Fruit fly (Drosophila melanogaster) whole organism, embryonic: ENCODE results near the gene P5CDh2.

Experiments
- Blimp-1 ChIP-seq: fragments of 200-800 bp; sonication (Bioruptor generic); optimal IDR thresholded peaks from 3 replicates; lab custom pipeline; 2018; ENCODE audit warnings: missing biosample characterization, missing genetic modification characterization, mild to moderate bottlenecking, moderate library complexity, missing genetic modification reagents
- CG10147 ChIP-seq: fragments of 200-800 bp; sonication (Bioruptor generic); optimal IDR thresholded peaks from 2 replicates; lab custom pipeline; 2019; ENCODE audit warnings: missing biosample characterization, mild to moderate bottlenecking, missing genetic modification characterization, moderate library complexity
- CG11085 ChIP-seq: fragments of 200-800 bp; sonication (Bioruptor generic); IDR thresholded peaks from 2 replicates; pipeline ENCODE4 v1.3.6; 2022; ENCODE audit warnings: missing biosample characterization, missing genetic modification characterization
- CG14710 ChIP-seq: fragments of 200-800 bp; sonication (Bioruptor generic); optimal IDR thresholded peaks from 3 replicates; lab custom pipeline; 2019; ENCODE audit warnings: missing biosample characterization, mild to moderate bottlenecking, missing genetic modification characterization, moderate library complexity
- CG15011 ChIP-seq: fragments of 200-800 bp; sonication (Bioruptor generic); optimal IDR thresholded peaks from 3 replicates; lab custom pipeline; 2018; ENCODE audit warnings: missing biosample characterization, mild to moderate bottlenecking, missing genetic modification characterization
- CG17186 ChIP-seq: fragments of 200-800 bp; sonication (Bioruptor generic); optimal IDR thresholded peaks from 3 replicates; lab custom pipeline; 2017; ENCODE audit warnings: missing biosample characterization, missing genetic modification reagents, missing genetic modification characterization
- CG1832 ChIP-seq: fragments of 200-800 bp; sonication (Bioruptor generic); optimal IDR thresholded peaks from 2 replicates; lab custom pipeline; 2017; ENCODE audit warnings: missing biosample characterization, mild to moderate bottlenecking, missing genetic modification characterization, inconsistent platforms
- CG18764 ChIP-seq: fragments of 200-800 bp; sonication (Bioruptor generic); optimal IDR thresholded peaks from 3 replicates; lab custom pipeline; 2016; ENCODE audit warnings: missing biosample characterization, missing genetic modification characterization
- CG2120 ChIP-seq: fragments of 200-800 bp; sonication (Bioruptor generic); optimal IDR thresholded peaks from 3 replicates; lab custom pipeline; 2016; ENCODE audit warnings: missing biosample characterization, missing genetic modification characterization
- CG2889 ChIP-seq: fragments of 200-800 bp; sonication (Bioruptor generic); IDR thresholded peaks from 3 replicates; pipeline ENCODE4 v1.3.6; 2022; ENCODE audit warnings: missing biosample characterization, missing genetic modification characterization
- CG3281 ChIP-seq: fragments of 200-800 bp; sonication (Bioruptor generic); optimal IDR thresholded peaks from 3 replicates; lab custom pipeline; 2017; ENCODE audit warnings: missing biosample characterization, mild to moderate bottlenecking, missing genetic modification characterization
- CG33557 ChIP-seq: fragments of 200-800 bp; sonication (Bioruptor generic); optimal IDR thresholded peaks from 2 replicates; lab custom pipeline; 2019; ENCODE audit warnings: missing biosample characterization, mild to moderate bottlenecking, missing genetic modification characterization, moderate library complexity
- CG6272 ChIP-seq: fragments of 200-800 bp; sonication (Bioruptor generic); IDR thresholded peaks from 2 replicates; pipeline ENCODE4 v1.3.6; 2022; ENCODE audit warnings: missing biosample characterization, missing genetic modification characterization
- CG6854 ChIP-seq: fragments of 200-800 bp; sonication (Bioruptor generic); optimal IDR thresholded peaks from 3 replicates; lab custom pipeline; 2017; ENCODE audit warnings: missing biosample characterization, mild to moderate bottlenecking, missing genetic modification characterization
- CG7271 ChIP-seq: fragments of 200-800 bp; sonication (Bioruptor generic); optimal IDR thresholded peaks from 2 replicates; lab custom pipeline; 2018; ENCODE audit warnings: missing biosample characterization, mild to moderate bottlenecking, missing genetic modification characterization, moderate library complexity
- CG7745 ChIP-seq: fragments of 200-800 bp; sonication (Bioruptor generic); optimal IDR thresholded peaks from 2 replicates; lab custom pipeline; 2018; ENCODE audit warnings: missing biosample characterization, mild to moderate bottlenecking, missing genetic modification characterization, moderate library complexity
- CG7987 ChIP-seq: fragments of 200-800 bp; sonication (Bioruptor generic); optimal IDR thresholded peaks from 2 replicates; lab custom pipeline; 2018; ENCODE audit warnings: missing biosample characterization, mild to moderate bottlenecking, missing genetic modification characterization, moderate library complexity
- CG8388 ChIP-seq: fragments of 200-800 bp; sonication (Bioruptor generic); optimal IDR thresholded peaks from 2 replicates; lab custom pipeline; 2019; ENCODE audit warnings: missing biosample characterization, mild to moderate bottlenecking, missing genetic modification characterization, moderate library complexity
- D19B ChIP-seq: fragments of 200-800 bp; sonication (Bioruptor generic); optimal IDR thresholded peaks from 2 replicates; lab custom pipeline; 2017; ENCODE audit warnings: missing biosample characterization, mild to moderate bottlenecking, missing genetic modification characterization
- Deaf1 ChIP-seq: fragments of 200-800 bp; optimal IDR thresholded peaks from 3 replicates; lab custom pipeline; 2019; ENCODE audit warnings: missing biosample characterization, mild to moderate bottlenecking, missing genetic modification characterization, moderate library complexity
- E2f1 ChIP-seq: fragments of 200-800 bp; sonication (Bioruptor generic); IDR thresholded peaks from 2 replicates; pipeline ENCODE4 v1.3.6; 2022; ENCODE audit warnings: missing biosample characterization, missing genetic modification characterization
- HLHmδ ChIP-seq: fragments of 200-800 bp; sonication (Bioruptor generic); optimal IDR thresholded peaks from 2 replicates; lab custom pipeline; 2018; ENCODE audit warnings: missing biosample characterization, mild to moderate bottlenecking, missing genetic modification characterization, moderate library complexity
- Hr39 ChIP-seq: fragments of >200 bp; optimal IDR thresholded peaks from 2 replicates; lab custom pipeline; 2017
- Lhr ChIP-seq: fragments of 200-800 bp; sonication (Bioruptor generic); optimal IDR thresholded peaks from 3 replicates; lab custom pipeline; 2017; ENCODE audit warnings: mild to moderate bottlenecking, missing biosample characterization, missing genetic modification reagents, missing genetic modification characterization
- Mad ChIP-seq: fragments of 200-800 bp; sonication (Bioruptor generic); optimal IDR thresholded peaks from 2 replicates; lab custom pipeline; 2016; ENCODE audit warnings: missing biosample characterization, missing genetic modification characterization
- Rx ChIP-seq: fragments of 200-800 bp; sonication (Bioruptor generic); IDR thresholded peaks from 2 replicates; pipeline ENCODE4 v1.3.6; 2022; ENCODE audit warnings: missing biosample characterization, missing genetic modification characterization
- Six4 ChIP-seq: fragments of 200-800 bp; sonication (Bioruptor generic); optimal IDR thresholded peaks from 2 replicates; lab custom pipeline; 2016; ENCODE audit warnings: missing biosample characterization, missing genetic modification characterization
- Stat92E ChIP-seq, 3 experiments: fragments of >200 bp in 2 of 3; fragments of 200-800 bp in 1 of 3; sonication (Bioruptor generic) in 1 of 3; optimal IDR thresholded peaks; 2 replicates each; lab custom pipeline; 2017 to 2019; ENCODE audit warnings: missing biosample characterization in 3 of 3, missing genetic modification characterization in 3 of 3, mild to moderate bottlenecking in 1 of 3, moderate library complexity in 1 of 3
- chm ChIP-seq: fragments of 200-800 bp; sonication (Bioruptor generic); IDR thresholded peaks from 2 replicates; pipeline ENCODE4 v1.3.6; 2022; ENCODE audit warnings: missing biosample characterization, missing genetic modification characterization
- crol ChIP-seq: fragments of 200-800 bp; sonication (Bioruptor generic); IDR thresholded peaks from 2 replicates; pipeline ENCODE4 v1.3.6; 2022; ENCODE audit warnings: missing biosample characterization, missing genetic modification characterization
- dpn ChIP-seq, 2 experiments: fragments of 200-800 bp; sonication (Bioruptor generic); optimal IDR thresholded peaks; 3 replicates each; lab custom pipeline; 2016; ENCODE audit warnings: missing biosample characterization in 2 of 2, missing genetic modification characterization in 2 of 2
- fd3F ChIP-seq: fragments of 200-800 bp; sonication (Bioruptor generic); optimal IDR thresholded peaks from 2 replicates; lab custom pipeline; 2018; ENCODE audit warnings: missing biosample characterization, mild to moderate bottlenecking, missing genetic modification characterization, moderate library complexity
- insv ChIP-seq, 2 experiments: fragments of 200-800 bp; sonication (Bioruptor generic); optimal IDR thresholded peaks; 3 replicates each; lab custom pipeline; 2016 to 2018; ENCODE audit warnings: missing biosample characterization in 2 of 2, missing genetic modification characterization in 2 of 2
- knrl ChIP-seq: fragments of 200-800 bp; sonication (Bioruptor generic); IDR thresholded peaks from 3 replicates; pipeline ENCODE4 v1.3.6; 2022; ENCODE audit warnings: missing biosample characterization, missing genetic modification characterization; ENCODE audit not compliant: partially characterized antibody
- lov ChIP-seq, 2 experiments: fragments of 200-800 bp in 1 of 2; fragments of >200 bp in 1 of 2; sonication (Bioruptor generic) in 1 of 2; IDR thresholded peaks in 1 of 2; optimal IDR thresholded peaks in 1 of 2; 2 replicates in 1 of 2; 3 replicates in 1 of 2; pipeline versions ENCODE4 v1.3.6 to Lab custom; 2017 to 2022; ENCODE audit warnings: missing biosample characterization in 1 of 2, missing genetic modification characterization in 1 of 2
- peb ChIP-seq: fragments of 200-800 bp; sonication (Bioruptor generic); IDR thresholded peaks from 2 replicates; pipeline ENCODE4 v1.3.6; 2022; ENCODE audit warnings: missing biosample characterization, missing genetic modification characterization
- pho ChIP-seq: fragments of 200-800 bp; sonication (Bioruptor generic); optimal IDR thresholded peaks from 2 replicates; lab custom pipeline; 2016; ENCODE audit warnings: missing biosample characterization, missing genetic modification characterization
- pnt ChIP-seq: fragments of 200-800 bp; sonication (Bioruptor generic); optimal IDR thresholded peaks from 3 replicates; lab custom pipeline; 2016; ENCODE audit warnings: missing biosample characterization, missing genetic modification characterization
- pros ChIP-seq: fragments of 200-800 bp; sonication (Bioruptor generic); optimal IDR thresholded peaks from 3 replicates; lab custom pipeline; 2019; ENCODE audit warnings: missing biosample characterization, mild to moderate bottlenecking, missing genetic modification characterization, moderate library complexity
- pzg ChIP-seq: fragments of 200-800 bp; sonication (Bioruptor generic); optimal IDR thresholded peaks from 3 replicates; lab custom pipeline; 2018; ENCODE audit warnings: missing biosample characterization, mild to moderate bottlenecking, missing genetic modification characterization, moderate library complexity
- run ChIP-seq: fragments of 200-800 bp; sonication (Bioruptor generic); optimal IDR thresholded peaks from 3 replicates; lab custom pipeline; 2018; ENCODE audit warnings: missing biosample characterization, mild to moderate bottlenecking, missing genetic modification characterization
- sc ChIP-seq, 3 experiments: fragments of >200 bp in 2 of 3; fragments of 200-800 bp in 1 of 3; sonication (Bioruptor generic) in 1 of 3; optimal IDR thresholded peaks; 2 replicates in 2 of 3; 3 replicates in 1 of 3; lab custom pipeline; 2017; ENCODE audit warnings: mild to moderate bottlenecking in 1 of 3, missing biosample characterization in 1 of 3, missing genetic modification characterization in 1 of 3, missing genetic modification reagents in 1 of 3
- slou ChIP-seq: fragments of 200-800 bp; sonication (Bioruptor generic); optimal IDR thresholded peaks from 3 replicates; lab custom pipeline; 2016; ENCODE audit warnings: missing biosample characterization, missing genetic modification characterization
- so ChIP-seq: fragments of 200-800 bp; sonication (Bioruptor generic); IDR thresholded peaks from 3 replicates; pipeline ENCODE4 v1.3.6; 2022; ENCODE audit warnings: missing biosample characterization, missing genetic modification characterization
- tio ChIP-seq: fragments of 200-800 bp; sonication (Bioruptor generic); optimal IDR thresholded peaks from 2 replicates; lab custom pipeline; 2017; ENCODE audit warnings: missing biosample characterization, missing genetic modification characterization, inconsistent platforms
- ttk ChIP-seq: fragments of 200-800 bp; sonication (Bioruptor generic); IDR thresholded peaks from 2 replicates; pipeline ENCODE4 v2.1.2; 2022; ENCODE audit warnings: missing biosample characterization, missing genetic modification characterization
- vvl ChIP-seq: fragments of 200-800 bp; sonication (Bioruptor generic); IDR thresholded peaks from 2 replicates; pipeline ENCODE4 v1.3.6; 2022; ENCODE audit warnings: missing biosample characterization, missing genetic modification characterization
- zfh1 ChIP-seq: fragments of 200-800 bp; sonication (Bioruptor generic); IDR thresholded peaks from 3 replicates; pipeline ENCODE4 v1.3.6; 2022; ENCODE audit warnings: missing biosample characterization, missing genetic modification characterization

Gene P5CDh2

dm6 chr3R:21835388-21836200 lies 42.1 kb upstream of the P5CDh2 start (continued):
- TF ChIP-seq CG17186 (GFP tag; lab: Kevin White, UChicago) = no peak
- peak; percentile 11 for TF ChIP-seq CG14710 (tag; lab: Kevin White, UChicago)
- TF ChIP-seq HLHmδ = no peak
- TF ChIP-seq peb (GFP tag; lab: Robert Waterston, UW) = no peak
- peak; percentile 1 for TF ChIP-seq CG8388 (GFP tag; lab: Kevin White, UChicago)
- no peak for TF ChIP-seq chm
- TF ChIP-seq CG10147 (GFP tag; lab: Kevin White, UChicago) = no peak
- TF ChIP-seq Lhr (GFP tag; lab: Kevin White, UChicago) = peak; percentile 29
- TF ChIP-seq CG2120 (GFP tag; lab: Kevin White, UChicago) = no peak
- no peak for TF ChIP-seq Mad (GFP tag; lab: Kevin White, UChicago)
- no peak for TF ChIP-seq Hr39
- peak; percentile 12; the same call in 1 of the 2 replicates for TF ChIP-seq vvl (GFP tag; lab: Robert Waterston, UW)
- no peak for TF ChIP-seq Stat92E (GFP tag; optimal IDR thresholded peaks at IDR 0.05; lab: Kevin White, UChicago)
- no peak for TF ChIP-seq CG7745 (tag; lab: Kevin White, UChicago)
- TF ChIP-seq Blimp-1 (GFP tag; lab: Kevin White, UChicago) = peak; percentile 85
- no peak for TF ChIP-seq CG7271 (tag; lab: Kevin White, UChicago)
- no peak for TF ChIP-seq pnt (GFP tag; lab: Kevin White, UChicago)
- no peak for TF ChIP-seq sc (optimal IDR thresholded peaks at IDR 0.05; lab: Kevin White, UChicago)
- TF ChIP-seq sc (GFP tag; optimal IDR thresholded peaks at IDR 0.05; lab: Kevin White, UChicago) = peak; percentile 16
- TF ChIP-seq so (GFP tag; lab: Robert Waterston, UW) = 0 out of 3 replicates have a peak, but pooled peaks have one; percentile 46
- TF ChIP-seq lov (optimal IDR thresholded peaks at IDR 0.05; lab: Kevin White, UChicago) = no peak
- 0 out of 3 replicates have a peak, but pooled peaks have one; percentile 32 for TF ChIP-seq lov (GFP tag; IDR thresholded peaks at IDR 0.05; lab: Robert Waterston, UW)
- TF ChIP-seq CG7987 (GFP tag; lab: Kevin White, UChicago) = no peak
- no peak for TF ChIP-seq CG1832 (GFP tag; lab: Kevin White, UChicago)
- no peak for TF ChIP-seq slou (GFP tag; lab: Kevin White, UChicago)
- no peak for TF ChIP-seq fd3F
- no peak for TF ChIP-seq E2f1 (GFP tag; lab: Robert Waterston, UW)
- no peak for TF ChIP-seq pzg (GFP tag; lab: Kevin White, UChicago)
- TF ChIP-seq ttk (GFP tag; lab: Robert Waterston, UW) = no peak
- TF ChIP-seq CG6272 (GFP tag; lab: Robert Waterston, UW) = no peak
- no peak for TF ChIP-seq knrl
- no peak for TF ChIP-seq CG11085 (GFP tag; lab: Robert Waterston, UW)
- TF ChIP-seq CG6854 (GFP tag; lab: Kevin White, UChicago) = no peak
- peak; percentile 75 for TF ChIP-seq crol
- TF ChIP-seq pho (GFP tag; lab: Kevin White, UChicago) = no peak
- TF ChIP-seq CG15011 (GFP tag; lab: Kevin White, UChicago) = no peak
- TF ChIP-seq pros (GFP tag; lab: Kevin White, UChicago) = no peak
- TF ChIP-seq insv (GFP tag; optimal IDR thresholded peaks at IDR 0.05; lab: Kevin White, UChicago) = no peak
- peak; percentile 48 for TF ChIP-seq D19B (GFP tag; lab: Kevin White, UChicago)
- TF ChIP-seq CG33557 (GFP tag; lab: Kevin White, UChicago) = peak; percentile 75
- TF ChIP-seq CG2889 (GFP tag; lab: Robert Waterston, UW) = no peak
- peak; percentile 32 for TF ChIP-seq Deaf1
- no peak for TF ChIP-seq CG3281
- TF ChIP-seq Six4 (GFP tag; lab: Kevin White, UChicago) = no peak
- TF ChIP-seq dpn (GFP tag; optimal IDR thresholded peaks at IDR 0.05; lab: Kevin White, UChicago) = no peak
- TF ChIP-seq CG18764 (GFP tag; lab: Kevin White, UChicago) = no peak
- TF ChIP-seq Rx (GFP tag; lab: Robert Waterston, UW) = no peak
- no peak for TF ChIP-seq tio
- no peak for TF ChIP-seq run (tag; lab: Kevin White, UChicago)
- TF ChIP-seq zfh1 (GFP tag; lab: Robert Waterston, UW) = 0 out of 3 replicates have a peak, but pooled peaks have one; percentile 35
